Fruit fly (Drosophila melanogaster) Kc167 (cell line): ENCODE measurements around the gene CG5644.

ENCODE experiments used
- h ChIP-seq: fragments of >200 bp; optimal IDR thresholded peaks from 3 replicates; lab custom pipeline; 2018; ENCODE audit warnings: missing external identifiers
- insv ChIP-seq: fragments of >200 bp; optimal IDR thresholded peaks from 3 replicates; lab custom pipeline; 2018; ENCODE audit warnings: missing external identifiers

DNA sequence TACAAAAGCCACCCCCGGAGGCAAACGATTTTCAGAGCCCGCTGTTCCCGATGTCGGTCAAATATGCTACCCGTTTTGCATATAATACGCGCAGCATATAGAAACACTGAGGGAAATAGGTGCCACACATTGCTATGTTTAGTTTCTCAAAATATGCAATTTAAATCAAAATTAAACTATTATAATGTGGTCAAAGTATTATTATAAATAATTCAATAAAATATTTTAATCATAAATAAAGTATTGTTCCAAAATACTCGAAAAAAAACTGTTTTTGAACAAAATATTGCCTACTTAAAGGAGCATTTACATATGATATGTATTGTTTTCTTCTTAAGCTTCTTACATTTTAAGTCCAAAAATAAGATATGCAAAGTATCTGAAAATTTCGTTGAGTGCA, 28.7 kb downstream of the CG5644 start:
- TF ChIP-seq insv (lab: Kevin White, UChicago) (no peak), h (lab: Kevin White, UChicago) (no peak)
